Worm (Caenorhabditis elegans): Measurements from ENCODE around the gene C26B9.3.

DNA sequence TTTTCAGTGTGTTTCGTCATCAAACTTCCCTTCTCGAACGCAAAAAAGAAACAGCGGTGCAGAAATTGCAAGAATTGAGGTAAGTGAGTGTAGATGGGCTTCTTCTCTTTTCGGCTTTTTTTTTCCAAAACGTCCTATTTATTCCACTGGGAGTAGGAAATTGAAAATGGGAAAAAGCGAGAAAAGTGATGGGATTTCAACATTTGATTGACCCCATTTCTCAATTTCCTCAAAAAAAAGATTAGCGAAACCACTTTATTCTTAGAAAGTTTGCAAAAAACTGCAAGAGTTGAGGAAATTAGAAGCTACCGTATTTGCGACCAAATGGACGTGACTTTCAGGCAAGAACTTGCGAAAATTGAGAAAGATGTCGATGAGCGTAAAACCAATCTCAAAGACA is 34.6 kb upstream of the C26B9.3 start, which contains the start of gene ags-3:
- TF ChIP-seq F13C5.2 (tag; optimal IDR thresholded peaks at IDR 0.05) (no peak), hmg-4 (GFP tag; optimal IDR thresholded peaks at IDR 0.05) (no peak), tbx-37 (GFP tag; conservative IDR thresholded peaks at IDR 0.05) (no peak), hnd-1 (tag; optimal IDR thresholded peaks at IDR 0.05) (no peak), ama-1 (optimal IDR thresholded peaks at IDR 0.05) (no peak), aly-1 (tag; optimal IDR thresholded peaks at IDR 0.05) (no peak), B0310.2 (tag; optimal IDR thresholded peaks at IDR 0.05) (no peak), flt-1 (GFP tag; IDR thresholded peaks at IDR 0.05) (no peak), sea-1 (GFP tag; conservative IDR thresholded peaks at IDR 0.05) (no peak), hmbx-1 (tag; optimal IDR thresholded peaks at IDR 0.05) (no peak), tbx-11 (GFP tag; IDR thresholded peaks at IDR 0.05) (no peak), tra-4 (tag; optimal IDR thresholded peaks at IDR 0.05) (no peak), ceh-36 (tag; optimal IDR thresholded peaks at IDR 0.05) (no peak), ets-7 (tag; optimal IDR thresholded peaks at IDR 0.05) (no peak)
